Worm (Caenorhabditis elegans) whole organism, mixed stage, embryonic: ENCODE measurements around the gene sorf-1.

Experiments
- M03D4.4 ChIP-seq: sonication (generic microtip); optimal IDR thresholded peaks from 2 replicates; lab custom pipeline; 2017; ENCODE audit warnings: mild to moderate bottlenecking, missing genetic modification characterization, missing compliant biosample characterization
- bed-3 ChIP-seq: fragments of 200-800 bp; sonication (Bioruptor generic); optimal IDR thresholded peaks from 3 replicates; lab custom pipeline; 2018; ENCODE audit warnings: mild to moderate bottlenecking, missing genetic modification characterization, moderate library complexity, missing compliant biosample characterization
- blmp-1 ChIP-seq: fragments of 150-350 bp; optimal IDR thresholded peaks from 2 replicates; lab custom pipeline; 2014; ENCODE audit warnings: missing biosample characterization, missing genetic modification characterization
- ceh-39 ChIP-seq: fragments of 150-350 bp; optimal IDR thresholded peaks from 2 replicates; lab custom pipeline; 2014; ENCODE audit warnings: missing biosample characterization, missing genetic modification characterization
- ceh-43 ChIP-seq: fragments of 200-800 bp; sonication (Bioruptor generic); optimal IDR thresholded peaks from 2 replicates; lab custom pipeline; 2018; ENCODE audit warnings: mild to moderate bottlenecking, missing genetic modification characterization, moderate library complexity, missing compliant biosample characterization
- ceh-83 ChIP-seq: fragments of 200-800 bp; sonication (Bioruptor generic); optimal IDR thresholded peaks from 2 replicates; lab custom pipeline; 2018; ENCODE audit warnings: mild to moderate bottlenecking, missing genetic modification characterization, missing compliant biosample characterization
- ces-1 ChIP-seq: fragments of 150-350 bp; optimal IDR thresholded peaks from 2 replicates; lab custom pipeline; 2014; ENCODE audit warnings: missing biosample characterization, missing genetic modification reagents, missing genetic modification characterization
- cnd-1 ChIP-seq: fragments of 200-800 bp; sonication (Bioruptor generic); optimal IDR thresholded peaks from 2 replicates; lab custom pipeline; 2018; ENCODE audit warnings: mild to moderate bottlenecking, missing genetic modification characterization, missing compliant biosample characterization
- drap-1 ChIP-seq: fragments of 200-800 bp; sonication (Bioruptor generic); optimal IDR thresholded peaks from 3 replicates; lab custom pipeline; 2018; ENCODE audit warnings: mild to moderate bottlenecking, missing genetic modification characterization, missing compliant biosample characterization
- elt-1 ChIP-seq: sonication (generic microtip); optimal IDR thresholded peaks from 2 replicates; lab custom pipeline; 2017; ENCODE audit warnings: missing genetic modification characterization, mild to moderate bottlenecking, missing compliant biosample characterization, antibody characterized with exemption, moderate library complexity, borderline replicate concordance; ENCODE audit not compliant: insufficient read depth
- elt-3 ChIP-seq: fragments of 150-350 bp; optimal IDR thresholded peaks from 2 replicates; lab custom pipeline; 2014; ENCODE audit warnings: missing biosample characterization, missing genetic modification characterization
- flh-1 ChIP-seq: fragments of 200-800 bp; sonication (Bioruptor generic); optimal IDR thresholded peaks from 2 replicates; lab custom pipeline; 2018; ENCODE audit warnings: mild to moderate bottlenecking, missing genetic modification characterization, moderate library complexity, missing compliant biosample characterization
- ham-2 ChIP-seq: fragments of 200-800 bp; sonication (Bioruptor generic); optimal IDR thresholded peaks from 2 replicates; lab custom pipeline; 2018; ENCODE audit warnings: mild to moderate bottlenecking, missing genetic modification characterization, missing compliant biosample characterization
- hlh-1 ChIP-seq: fragments of 150-350 bp; optimal IDR thresholded peaks from 2 replicates; lab custom pipeline; 2014; ENCODE audit warnings: missing biosample characterization, missing genetic modification reagents, missing genetic modification characterization
- lin-13 ChIP-seq: fragments of 150-350 bp; optimal IDR thresholded peaks from 2 replicates; lab custom pipeline; 2014; ENCODE audit warnings: missing biosample characterization, missing genetic modification characterization
- lin-32 ChIP-seq: fragments of 200-800 bp; sonication (Bioruptor generic); optimal IDR thresholded peaks from 2 replicates; lab custom pipeline; 2018; ENCODE audit warnings: mild to moderate bottlenecking, missing genetic modification characterization, missing compliant biosample characterization
- lsy-2 ChIP-seq: fragments of 150-350 bp; optimal IDR thresholded peaks from 2 replicates; lab custom pipeline; 2014; ENCODE audit warnings: missing biosample characterization, missing genetic modification characterization
- mab-5 ChIP-seq: fragments of 150-350 bp; optimal IDR thresholded peaks from 2 replicates; lab custom pipeline; 2014; ENCODE audit warnings: missing biosample characterization, missing genetic modification characterization
- mep-1 ChIP-seq: fragments of 150-350 bp; optimal IDR thresholded peaks from 2 replicates; lab custom pipeline; 2017; ENCODE audit warnings: missing biosample characterization, missing genetic modification reagents, missing genetic modification characterization, inconsistent platforms
- mls-2 ChIP-seq: sonication (generic microtip); optimal IDR thresholded peaks from 2 replicates; lab custom pipeline; 2016; ENCODE audit warnings: mild to moderate bottlenecking, missing genetic modification characterization, moderate library complexity, missing compliant biosample characterization
- nhr-12 ChIP-seq: fragments of 150-350 bp; optimal IDR thresholded peaks from 2 replicates; lab custom pipeline; 2014; ENCODE audit warnings: missing biosample characterization, missing genetic modification characterization
- nhr-2 ChIP-seq: fragments of 150-350 bp; optimal IDR thresholded peaks from 2 replicates; lab custom pipeline; 2014; ENCODE audit warnings: missing biosample characterization, missing genetic modification characterization
- nhr-237 ChIP-seq: fragments of 150-350 bp; optimal IDR thresholded peaks from 2 replicates; lab custom pipeline; 2014; ENCODE audit warnings: missing biosample characterization, missing genetic modification characterization
- nhr-28 ChIP-seq: fragments of 150-350 bp; optimal IDR thresholded peaks from 2 replicates; lab custom pipeline; 2014; ENCODE audit warnings: missing biosample characterization, missing genetic modification characterization
- nhr-76 ChIP-seq: sonication (generic microtip); optimal IDR thresholded peaks from 2 replicates; lab custom pipeline; 2017; ENCODE audit warnings: missing biosample characterization, missing genetic modification characterization
- pha-4 ChIP-seq: fragments of 150-350 bp; optimal IDR thresholded peaks from 2 replicates; lab custom pipeline; 2018; ENCODE audit warnings: missing biosample characterization, missing genetic modification reagents, missing genetic modification characterization
- sem-2 ChIP-seq: fragments of 200-800 bp; sonication (Bioruptor generic); optimal IDR thresholded peaks from 2 replicates; lab custom pipeline; 2018; ENCODE audit warnings: mild to moderate bottlenecking, missing genetic modification characterization, missing compliant biosample characterization
- snpc-4 ChIP-seq: fragments of 150-350 bp; optimal IDR thresholded peaks from 2 replicates; lab custom pipeline; 2014; ENCODE audit warnings: missing biosample characterization, missing genetic modification characterization
- sptf-1 ChIP-seq: sonication (generic microtip); optimal IDR thresholded peaks from 2 replicates; lab custom pipeline; 2017; ENCODE audit warnings: mild to moderate bottlenecking, missing genetic modification characterization, moderate library complexity, missing compliant biosample characterization
- tbx-8 ChIP-seq: fragments of 200-800 bp; sonication (Bioruptor generic); optimal IDR thresholded peaks from 2 replicates; lab custom pipeline; 2018; ENCODE audit warnings: mild to moderate bottlenecking, missing genetic modification characterization, moderate library complexity, missing compliant biosample characterization
- unc-120 ChIP-seq: sonication (generic microtip); optimal IDR thresholded peaks from 2 replicates; lab custom pipeline; 2017; ENCODE audit warnings: missing genetic modification characterization, missing compliant biosample characterization; ENCODE audit not compliant: poor library complexity, severe bottlenecking
- unc-39 ChIP-seq: fragments of 150-350 bp; optimal IDR thresholded peaks from 2 replicates; lab custom pipeline; 2014; ENCODE audit warnings: missing biosample characterization, missing genetic modification characterization
- unc-62 ChIP-seq: fragments of 150-350 bp; optimal IDR thresholded peaks from 2 replicates; lab custom pipeline; 2014; ENCODE audit warnings: missing biosample characterization, missing genetic modification reagents, missing genetic modification characterization
- zip-8 ChIP-seq: fragments of 150-350 bp; optimal IDR thresholded peaks from 2 replicates; lab custom pipeline; 2014; ENCODE audit warnings: missing biosample characterization, missing genetic modification characterization
- ztf-11 ChIP-seq: fragments of 150-350 bp; optimal IDR thresholded peaks from 2 replicates; lab custom pipeline; 2014; ENCODE audit warnings: missing biosample characterization, missing genetic modification characterization

The sorf-1 gene

DNA sequence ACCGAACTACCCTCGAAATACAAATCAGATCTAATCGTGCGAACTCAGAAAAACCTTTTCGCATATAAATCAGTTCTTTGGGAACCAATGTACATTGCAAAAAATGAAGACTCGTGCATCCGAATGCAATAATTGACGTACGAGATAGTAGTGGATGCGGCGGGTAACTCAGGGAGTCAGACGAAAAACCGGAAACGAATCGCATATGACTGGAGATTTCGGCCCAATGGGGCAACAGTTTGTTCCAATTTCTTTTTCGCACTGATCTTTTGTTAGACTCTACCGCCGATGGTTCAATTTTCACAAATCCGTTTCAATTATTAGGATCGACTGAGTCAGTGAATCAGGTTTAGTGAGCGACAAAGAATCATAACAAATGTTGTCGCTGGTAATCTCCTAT, 12.3 kb downstream of the sorf-1 start:
- TF ChIP-seq nhr-12 (tag; lab: Kevin White, UChicago) = no peak
- TF ChIP-seq elt-1 (tag; lab: Kevin White, UChicago) = no peak
- no peak for TF ChIP-seq nhr-76 (tag; lab: Kevin White, UChicago)
- no peak for TF ChIP-seq lsy-2 (tag; lab: Kevin White, UChicago)
- TF ChIP-seq hlh-1 = no peak
- TF ChIP-seq cnd-1 (tag; lab: Kevin White, UChicago) = no peak
- TF ChIP-seq lin-13 = no peak
- no peak for TF ChIP-seq sptf-1 (tag; lab: Kevin White, UChicago)
- TF ChIP-seq blmp-1 (tag; lab: Kevin White, UChicago) = no peak
- no peak for TF ChIP-seq ceh-43 (GFP tag; lab: Kevin White, UChicago)
- TF ChIP-seq ceh-83 (GFP tag; lab: Kevin White, UChicago) = no peak
- TF ChIP-seq mls-2 = no peak
- TF ChIP-seq ztf-11 = no peak
- no peak for TF ChIP-seq unc-120 (tag; lab: Kevin White, UChicago)
- no peak for TF ChIP-seq nhr-237 (tag; lab: Kevin White, UChicago)
- TF ChIP-seq M03D4.4 (tag; lab: Kevin White, UChicago) = no peak
- TF ChIP-seq ham-2 = no peak
- TF ChIP-seq, all 35 proteins: peak for 0

DNA sequence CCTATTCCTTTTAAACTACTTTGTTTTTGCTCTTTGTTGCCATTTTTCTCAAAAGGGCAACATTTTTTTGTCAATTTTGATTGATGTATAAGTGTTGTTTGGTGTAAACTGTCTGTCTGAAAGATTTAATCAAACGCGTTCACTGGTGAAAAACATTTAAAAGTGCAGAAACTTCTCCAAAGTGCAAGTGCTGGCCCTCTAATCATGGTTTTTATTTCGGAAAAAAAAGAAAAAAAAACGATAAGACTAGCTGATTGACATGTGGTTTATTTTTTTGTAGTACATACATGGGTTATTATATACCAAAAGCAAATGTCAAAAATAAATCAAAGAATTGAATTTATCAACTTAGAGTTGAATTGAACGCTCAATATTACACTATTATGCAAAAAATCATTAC, 16.7 kb downstream of the sorf-1 start, which contains the start of gene dhs-26:
dhs-26 (minus strand) TSS at position 116 of the 400 bp plus-strand sequence.
- TF ChIP-seq lin-13 = no peak
- no peak for TF ChIP-seq elt-1 (tag; lab: Kevin White, UChicago)
- no peak for TF ChIP-seq mls-2
- no peak for TF ChIP-seq ceh-43 (GFP tag; lab: Kevin White, UChicago)
- no peak for TF ChIP-seq ces-1 (GFP tag; lab: Kevin White, UChicago)
- no peak for TF ChIP-seq ceh-83 (GFP tag; lab: Kevin White, UChicago)

DNA sequence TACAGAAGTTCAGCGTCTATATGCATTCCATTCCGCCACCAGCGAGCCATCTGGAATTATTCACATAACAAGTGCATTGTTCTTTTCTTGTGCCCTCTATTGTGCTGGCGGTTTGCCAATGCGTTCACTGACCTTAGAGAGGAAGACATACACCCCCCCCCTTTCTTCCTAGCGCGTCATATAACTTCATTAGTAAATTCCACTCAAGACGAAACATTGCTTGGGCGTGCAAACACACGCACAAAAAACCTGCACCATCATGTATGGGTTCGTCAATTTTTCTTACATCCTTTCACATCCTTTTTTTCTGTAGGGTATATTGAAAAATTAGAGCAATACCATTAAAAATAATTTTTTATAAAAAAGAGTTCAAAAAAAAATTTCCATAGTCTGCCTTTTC, 27.5 kb downstream of the sorf-1 start, which contains the start of gene ZK816.1:
ZK816.1 (plus strand) TSS at position 187 of the 400 bp plus-strand sequence.
- TF ChIP-seq ceh-39 (tag; lab: Kevin White, UChicago) = no peak
- no peak for TF ChIP-seq sem-2 (GFP tag; lab: Kevin White, UChicago)
- TF ChIP-seq ces-1 (GFP tag; lab: Kevin White, UChicago) = peak; percentile 82
- TF ChIP-seq lin-13 = no peak
- peak; percentile 18 for TF ChIP-seq mls-2

DNA sequence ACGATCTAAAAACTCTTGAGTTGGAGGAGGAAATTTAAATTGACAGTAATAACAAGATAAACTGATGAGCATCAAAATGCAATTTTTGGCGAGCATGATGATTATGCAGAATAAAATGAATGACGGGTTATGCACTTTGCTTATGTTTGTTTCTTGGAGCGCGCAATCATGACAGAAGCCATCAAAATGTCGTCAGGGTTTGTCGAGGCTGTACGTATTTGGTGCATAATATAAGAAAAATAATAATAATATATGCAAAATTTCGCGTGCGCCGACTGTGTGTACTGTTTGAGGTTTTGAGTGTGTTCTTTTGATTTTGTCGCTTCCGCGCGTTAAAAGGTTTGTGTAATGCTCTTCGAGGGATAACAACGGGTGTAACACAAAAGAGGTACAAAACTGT, 28.7 kb downstream of the sorf-1 start, which contains the start of gene nspg-4:
nspg-4 (minus strand) TSS at position 101 of the 400 bp plus-strand sequence.
- TF ChIP-seq ceh-83 (GFP tag; lab: Kevin White, UChicago) = no peak
- TF ChIP-seq elt-3 (tag; lab: Kevin White, UChicago) = no peak
- no peak for TF ChIP-seq drap-1 (GFP tag; lab: Kevin White, UChicago)
- TF ChIP-seq nhr-76 (tag; lab: Kevin White, UChicago) = no peak

DNA sequence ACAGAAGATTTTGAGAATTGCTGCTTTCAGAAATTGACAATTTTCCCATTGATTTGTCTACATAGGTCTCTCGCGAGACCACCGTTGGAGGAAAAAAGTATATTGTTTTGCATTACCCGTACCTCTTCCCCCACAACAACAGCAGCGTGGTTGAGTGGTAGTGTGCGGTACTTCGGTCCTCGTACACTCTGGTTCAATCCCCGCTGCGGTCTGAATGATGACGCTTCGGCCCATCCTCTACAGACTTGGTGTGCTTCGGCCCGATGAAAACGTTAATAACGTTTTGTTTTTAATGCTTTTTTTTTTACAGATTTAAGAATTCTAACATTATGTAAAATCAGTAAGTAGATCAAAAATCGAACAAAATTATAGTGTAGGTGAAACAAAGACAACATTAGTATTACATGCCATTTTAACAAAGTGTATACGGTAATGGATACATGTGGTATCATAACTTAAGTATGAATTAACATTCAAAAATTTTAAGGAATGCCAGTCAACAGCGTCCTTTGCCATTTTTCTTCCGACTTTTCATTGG, 31.1 kb downstream of the sorf-1 start, which contains the start of gene ZK816.3:
ZK816.3 (plus strand) TSS at position 488 of the 538 bp plus-strand sequence.
- TF ChIP-seq M03D4.4 (tag; lab: Kevin White, UChicago) (peak; percentile 85), tbx-8 (GFP tag; lab: Kevin White, UChicago) (peak; percentile 38), nhr-237 (tag; lab: Kevin White, UChicago) (no peak), lin-32 (peak; percentile 42), flh-1 (GFP tag; lab: Kevin White, UChicago) (peak; percentile 24), nhr-28 (no peak), cnd-1 (tag; lab: Kevin White, UChicago) (peak; percentile 82), lin-13 (peak; percentile 35), unc-120 (tag; lab: Kevin White, UChicago) (peak; percentile 47), elt-3 (tag; lab: Kevin White, UChicago) (no peak), nhr-2 (tag; lab: Kevin White, UChicago) (no peak), sem-2 (GFP tag; lab: Kevin White, UChicago) (peak; percentile 72), mep-1 (tag; lab: Kevin White, UChicago) (no peak), ham-2 (peak; percentile 24), unc-39 (tag; lab: Kevin White, UChicago) (no peak), drap-1 (GFP tag; lab: Kevin White, UChicago) (peak; percentile 78), hlh-1 (peak; percentile 11), ceh-39 (tag; lab: Kevin White, UChicago) (no peak), lsy-2 (tag; lab: Kevin White, UChicago) (no peak), bed-3 (GFP tag; lab: Kevin White, UChicago) (peak; percentile 51), pha-4 (tag; lab: Kevin White, UChicago) (no peak), ceh-43 (GFP tag; lab: Kevin White, UChicago) (peak; percentile 45), nhr-12 (tag; lab: Kevin White, UChicago) (no peak), mls-2 (peak; percentile 82), snpc-4 (tag; lab: Kevin White, UChicago) (no peak), nhr-76 (tag; lab: Kevin White, UChicago) (no peak), ztf-11 (no peak), sptf-1 (tag; lab: Kevin White, UChicago) (peak; percentile 79), ceh-83 (GFP tag; lab: Kevin White, UChicago) (peak; percentile 78), elt-1 (tag; lab: Kevin White, UChicago) (no peak), ces-1 (GFP tag; lab: Kevin White, UChicago) (no peak), unc-62 (GFP tag; lab: Kevin White, UChicago) (no peak), zip-8 (tag; lab: Kevin White, UChicago) (no peak), mab-5 (tag; lab: Kevin White, UChicago) (no peak), blmp-1 (tag; lab: Kevin White, UChicago) (no peak)
